Fruit fly (Drosophila melanogaster): ENCODE measurements around the gene CG11162.

CG11162 gene

dm6 chrX:13676458-13676944 lies at the start of gene CG11162:
Gene CG11162, plus strand, starts transcription at chrX:13676894.
- TF ChIP-seq CG17801 (GFP tag; optimal IDR thresholded peaks at IDR 0.05; ENCODE audit: partially characterized antibody): no peak

- no peak for TF ChIP-seq CG17801 (GFP tag; optimal IDR thresholded peaks at IDR 0.05; ENCODE audit: partially characterized antibody)
Observed at dm6 chrX:13627855-13628254, 48.8 kb upstream of the CG11162 start.

DNA sequence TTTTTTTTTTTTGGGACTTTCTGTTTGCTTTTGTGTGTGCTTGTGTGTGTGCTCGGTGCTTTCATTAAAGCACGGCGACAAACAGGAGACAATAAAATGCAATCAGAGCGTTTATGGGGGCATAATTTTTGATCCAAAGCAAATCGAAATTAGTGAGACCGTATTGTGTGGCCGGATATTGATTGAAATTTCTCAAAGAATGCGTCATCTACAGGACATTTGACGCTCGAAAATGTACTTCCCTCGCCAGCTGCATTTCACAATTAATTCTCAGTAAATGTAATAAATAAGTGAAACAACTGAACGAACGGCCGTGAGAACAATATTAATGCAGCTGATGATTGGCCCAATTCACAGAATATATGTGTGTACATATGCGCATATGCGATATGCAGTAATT lies 47.3 kb upstream of the CG11162 start:
- no peak for TF ChIP-seq CG17801 (GFP tag; optimal IDR thresholded peaks at IDR 0.05; ENCODE audit: partially characterized antibody)

dm6 chrX:13630290-13630900 lies 46.3 kb upstream of the CG11162 start:
- TF ChIP-seq CG17801 (GFP tag; optimal IDR thresholded peaks at IDR 0.05; ENCODE audit: partially characterized antibody): no peak

- no peak for TF ChIP-seq CG17801 (GFP tag; optimal IDR thresholded peaks at IDR 0.05; ENCODE audit: partially characterized antibody)
Observed at dm6 chrX:13632606-13633005, 44.1 kb upstream of the CG11162 start.

DNA sequence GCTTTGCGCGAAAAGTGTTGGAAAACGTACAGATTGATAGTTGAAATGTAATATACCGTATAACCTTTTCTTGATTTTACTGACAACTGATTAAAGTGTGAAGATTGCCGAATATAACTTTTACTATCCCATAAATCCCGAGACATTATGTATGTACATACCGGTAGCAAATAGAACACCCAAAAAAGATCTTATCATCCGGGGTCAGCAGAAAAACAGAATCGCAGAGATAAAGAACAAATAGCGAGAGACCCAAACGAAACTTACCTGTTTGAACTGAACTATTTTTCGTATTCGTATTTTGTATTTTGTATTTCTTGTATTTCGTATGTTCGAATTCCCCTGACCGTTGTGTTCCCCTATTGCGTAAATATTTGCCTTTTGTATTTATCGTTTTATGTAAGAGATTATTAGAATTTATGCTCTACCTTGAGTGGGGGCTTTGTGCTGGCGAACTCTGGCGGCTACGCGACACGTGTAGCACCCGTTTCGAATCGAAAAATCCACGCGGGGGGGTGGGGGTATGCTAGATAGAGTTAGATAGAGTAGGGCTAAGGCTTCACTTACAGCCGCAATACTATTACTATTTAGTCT lies 43.3 kb upstream of the CG11162 start:
- TF ChIP-seq CG17801 (GFP tag; optimal IDR thresholded peaks at IDR 0.05; ENCODE audit: partially characterized antibody): no peak

DNA sequence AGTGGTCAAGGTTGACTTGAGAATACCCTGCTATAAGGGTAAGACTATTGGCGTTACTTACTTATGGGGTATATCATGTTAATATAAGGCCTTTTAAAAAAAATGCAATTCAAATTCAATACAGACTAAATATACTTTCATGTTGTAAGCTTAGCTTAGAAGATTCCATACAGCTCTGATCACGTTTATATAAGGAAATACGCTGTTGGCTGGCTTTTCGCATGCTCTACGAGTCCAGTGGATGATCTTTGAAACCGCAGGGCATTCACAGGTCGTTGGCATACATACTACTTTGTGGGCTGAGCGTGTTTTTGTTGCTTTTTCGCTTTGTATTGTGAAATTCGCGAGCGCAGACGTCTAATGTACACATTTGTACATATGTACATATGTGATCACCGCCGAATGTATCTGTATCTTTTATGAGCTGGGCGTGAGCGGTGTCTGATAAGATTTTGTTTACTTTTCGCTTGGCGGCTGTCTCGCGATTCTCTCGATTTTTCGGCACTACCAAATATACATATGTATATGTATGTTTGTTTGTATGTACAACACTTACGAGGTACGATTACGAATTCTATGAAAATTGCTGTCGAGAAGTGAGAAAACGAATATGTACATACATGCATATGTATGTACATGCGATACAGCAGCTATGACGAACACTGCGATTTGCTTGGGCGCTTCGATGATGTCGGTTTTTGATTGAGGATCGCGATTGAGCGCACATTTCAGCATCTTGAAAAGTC lies 42.3 kb upstream of the CG11162 start:
- TF ChIP-seq CG17801 (GFP tag; optimal IDR thresholded peaks at IDR 0.05; ENCODE audit: partially characterized antibody): peak; percentile 79

DNA sequence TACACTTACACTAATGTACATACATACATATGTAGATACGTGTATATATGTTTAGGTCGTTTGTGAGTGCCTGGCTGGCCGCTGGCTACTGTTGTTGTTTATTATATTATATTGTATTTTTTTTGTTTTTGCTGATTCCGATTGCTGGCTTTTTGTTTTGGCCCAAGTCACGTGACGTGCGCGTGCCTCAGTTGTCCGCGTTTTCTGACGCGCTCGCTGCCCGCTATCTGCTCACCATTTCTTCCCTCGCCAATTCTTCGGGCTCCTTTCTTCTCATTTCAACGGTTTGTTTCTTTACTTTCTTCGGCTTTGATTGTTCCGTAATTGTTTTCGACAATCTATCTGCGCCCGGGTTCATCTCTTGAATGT lies 41.7 kb upstream of the CG11162 start:
- TF ChIP-seq CG17801 (GFP tag; optimal IDR thresholded peaks at IDR 0.05; ENCODE audit: partially characterized antibody): no peak

dm6 chrX:13636810-13637209 lies 39.9 kb upstream of the CG11162 start:
- TF ChIP-seq CG17801 (GFP tag; optimal IDR thresholded peaks at IDR 0.05; ENCODE audit: partially characterized antibody): no peak

DNA sequence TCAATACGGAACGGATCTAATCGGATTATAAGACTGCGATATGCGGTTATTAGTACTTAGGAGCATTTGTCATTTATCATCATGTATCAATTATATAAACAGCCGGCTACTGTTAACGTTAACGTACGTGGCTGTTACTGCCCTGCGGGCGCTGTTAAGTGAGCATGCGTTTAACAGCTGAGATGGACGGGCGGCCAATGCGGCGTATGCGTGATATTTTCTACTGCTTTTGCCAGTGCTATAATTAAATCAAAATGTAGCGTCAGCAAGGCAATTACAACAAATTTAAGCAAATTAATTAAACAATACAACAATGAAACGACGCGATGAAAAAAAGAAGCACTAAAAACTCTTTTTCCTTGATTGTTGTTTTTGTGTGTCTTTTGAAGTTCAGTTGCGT lies 39.1 kb upstream of the CG11162 start:
- no peak for TF ChIP-seq CG17801 (GFP tag; optimal IDR thresholded peaks at IDR 0.05; ENCODE audit: partially characterized antibody)

DNA sequence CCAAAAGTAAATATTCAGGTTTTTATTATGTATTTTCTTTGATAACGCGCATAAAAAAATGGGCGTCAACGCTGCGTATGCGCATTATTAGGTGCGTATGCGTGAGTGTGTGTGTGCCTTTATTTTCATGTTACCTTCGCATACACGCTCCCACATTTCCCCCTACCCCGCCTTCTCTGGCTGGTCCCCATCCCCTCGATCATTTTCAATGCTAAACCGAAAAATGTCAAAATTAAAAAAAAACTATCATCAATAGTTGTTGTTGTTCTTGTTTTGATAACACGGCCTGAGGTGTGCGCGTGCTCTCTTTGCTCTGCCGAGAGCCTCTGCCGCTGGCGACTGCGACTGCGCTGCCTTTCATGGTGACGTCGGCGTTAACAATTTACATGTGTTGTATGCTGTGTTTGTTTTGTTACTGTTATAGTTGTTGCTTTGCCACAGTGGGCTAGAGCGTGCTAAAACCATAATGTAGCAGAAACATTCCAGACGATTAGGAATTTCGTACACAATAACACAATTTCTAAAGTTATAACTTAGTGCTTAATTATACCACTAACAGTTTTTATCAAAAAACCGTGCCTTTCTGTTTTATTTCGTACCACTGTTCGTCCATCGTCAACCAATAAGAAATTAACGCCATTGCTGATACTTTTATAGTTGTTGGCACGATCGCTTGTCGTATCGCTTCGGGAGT lies 36.5 kb upstream of the CG11162 start:
- peak; percentile 97 for TF ChIP-seq CG17801 (GFP tag; optimal IDR thresholded peaks at IDR 0.05; ENCODE audit: partially characterized antibody)

dm6 chrX:13640692-13641011 lies 36.0 kb upstream of the CG11162 start:
- no peak for TF ChIP-seq CG17801 (GFP tag; optimal IDR thresholded peaks at IDR 0.05; ENCODE audit: partially characterized antibody)

dm6 chrX:13641115-13641890 lies 35.4 kb upstream of the CG11162 start:
- TF ChIP-seq CG17801 (GFP tag; optimal IDR thresholded peaks at IDR 0.05; ENCODE audit: partially characterized antibody): peak; percentile 81

DNA sequence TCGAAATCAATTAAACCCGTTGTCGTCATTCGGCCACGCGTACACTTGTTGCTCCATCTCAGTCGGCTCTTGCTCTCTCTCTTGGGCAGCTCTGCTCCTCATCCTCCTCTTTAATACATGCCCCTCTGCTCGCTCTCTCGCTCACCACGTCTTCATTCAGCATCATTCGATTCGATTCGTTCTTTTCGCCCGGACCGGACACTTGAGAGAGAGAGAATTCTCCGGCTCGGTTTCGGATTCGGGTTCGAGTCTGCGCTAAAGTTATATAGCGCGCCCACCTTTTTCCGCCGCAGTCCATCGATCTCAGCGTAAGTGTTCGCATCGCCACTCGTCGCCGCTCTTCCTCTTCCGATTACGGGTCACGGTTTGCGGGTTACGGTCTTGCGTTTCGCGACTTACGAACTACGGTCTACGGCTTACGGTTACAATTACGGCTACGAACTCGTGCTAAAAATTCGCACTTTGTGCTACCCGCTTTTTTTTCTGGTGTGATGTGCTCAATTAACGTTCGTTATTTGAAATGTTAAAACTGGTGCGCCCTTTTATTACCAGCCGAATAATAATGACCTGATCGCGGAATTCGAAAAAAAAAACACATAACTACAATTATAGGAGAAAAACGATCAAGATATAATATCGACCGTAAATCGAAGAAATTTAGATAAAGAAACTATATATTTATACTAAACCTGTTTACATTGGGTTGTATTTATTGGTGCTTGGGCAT lies 34.6 kb upstream of the CG11162 start:
- peak; percentile 8 for TF ChIP-seq CG17801 (GFP tag; optimal IDR thresholded peaks at IDR 0.05; ENCODE audit: partially characterized antibody)
